Fruit fly (Drosophila melanogaster) whole organism, embryonic: ENCODE results near the gene CG6051.

ENCODE experiments used
- Bdp1 ChIP-seq: fragments of 200-800 bp; sonication (Bioruptor generic); optimal IDR thresholded peaks from 3 replicates; lab custom pipeline; 2016; ENCODE audit warnings: missing biosample characterization, missing genetic modification characterization
- CG5245 ChIP-seq: fragments of 200-800 bp; sonication (Bioruptor generic); optimal IDR thresholded peaks from 3 replicates; lab custom pipeline; 2016; ENCODE audit warnings: missing biosample characterization, missing genetic modification characterization
- CG8478 ChIP-seq: fragments of >200 bp; optimal IDR thresholded peaks from 2 replicates; lab custom pipeline; 2018
- Gug ChIP-seq: fragments of 200-800 bp; sonication (Bioruptor generic); IDR thresholded peaks from 4 replicates; pipeline ENCODE4 v1.3.6; 2022; ENCODE audit warnings: missing biosample characterization, missing genetic modification characterization
- Hr78 ChIP-seq, 2 experiments: fragments of 200-800 bp in 1 of 2; fragments of >200 bp in 1 of 2; sonication (Bioruptor generic) in 1 of 2; optimal IDR thresholded peaks; 2 replicates each; lab custom pipeline; 2017 to 2019; ENCODE audit warnings: missing biosample characterization in 2 of 2, missing genetic modification characterization in 2 of 2, mild to moderate bottlenecking in 1 of 2, moderate library complexity in 1 of 2
- nau ChIP-seq: fragments of 200-800 bp; sonication (Bioruptor generic); optimal IDR thresholded peaks from 3 replicates; lab custom pipeline; 2017; ENCODE audit warnings: missing biosample characterization, mild to moderate bottlenecking, missing genetic modification characterization, missing genetic modification reagents

DNA sequence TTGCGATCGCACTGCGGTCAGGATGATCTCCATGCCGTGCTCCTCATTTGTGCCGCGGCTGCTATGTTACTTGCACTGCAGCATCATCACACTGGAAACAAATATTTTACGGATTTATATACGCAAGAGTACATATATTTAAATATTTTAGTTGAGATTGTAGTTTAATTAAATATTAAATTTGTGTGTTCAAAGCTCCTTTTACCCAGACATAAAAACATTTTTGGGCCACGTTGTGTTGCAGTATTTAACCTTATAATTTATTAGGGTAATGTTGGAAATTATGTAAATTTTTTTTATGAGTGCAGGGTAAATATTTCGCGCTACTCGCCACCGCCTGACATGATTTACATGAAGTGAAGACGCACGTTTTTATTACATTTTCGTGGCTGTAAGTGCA, 46.7 kb upstream of the CG6051 start:
- TF ChIP-seq CG5245 (GFP tag; lab: Kevin White, UChicago) (no peak), Gug (no peak), nau (GFP tag; lab: Kevin White, UChicago) (no peak), CG8478 (lab: Kevin White, UChicago) (no peak), Hr78 (GFP tag; optimal IDR thresholded peaks at IDR 0.05; lab: Kevin White, UChicago) (no peak), Bdp1 (GFP tag; lab: Kevin White, UChicago) (no peak)
